Worm (Caenorhabditis elegans): ENCODE data around the gene Y77E11A.16.

The Y77E11A.16 gene

DNA sequence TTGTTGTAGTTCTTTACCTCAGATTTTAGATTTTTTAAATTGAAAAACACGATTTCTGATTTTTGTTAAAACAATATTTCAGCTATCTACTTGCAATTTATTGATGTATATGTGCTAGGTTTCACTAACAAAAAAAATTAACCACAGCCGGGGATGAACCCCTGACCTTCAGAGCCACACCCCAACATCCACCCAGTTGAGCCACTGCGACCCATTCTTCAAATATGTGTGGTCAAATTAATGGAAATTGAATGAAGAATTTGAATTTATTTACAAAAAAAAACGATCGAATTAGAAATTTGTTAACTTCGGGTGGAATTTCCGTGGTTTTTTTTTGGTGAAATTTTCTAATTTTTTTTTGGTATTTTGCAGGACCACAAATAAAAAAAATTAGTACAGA, 6.6 kb upstream of the Y77E11A.16 start:
- peak; percentile 57 for TF ChIP-seq tbp1 (GFP tag; optimal IDR thresholded peaks at IDR 0.05)
- TF ChIP-seq chd-7 (tag; optimal IDR thresholded peaks at IDR 0.05), result no peak
- peak; percentile 19 for TF ChIP-seq B0261.1 (tag; optimal IDR thresholded peaks at IDR 0.05)
- peak; percentile 13 for TF ChIP-seq rpc-1 (optimal IDR thresholded peaks at IDR 0.05)
- TF ChIP-seq rpc-1 (tag; optimal IDR thresholded peaks at IDR 0.05), result peak; percentile 54
- no peak for TF ChIP-seq cebp-2 (GFP tag; IDR thresholded peaks at IDR 0.05)
- no peak for TF ChIP-seq attf-5 (GFP tag; optimal IDR thresholded peaks at IDR 0.05)
- no peak for TF ChIP-seq rcor-1 (GFP tag; IDR thresholded peaks at IDR 0.05)

DNA sequence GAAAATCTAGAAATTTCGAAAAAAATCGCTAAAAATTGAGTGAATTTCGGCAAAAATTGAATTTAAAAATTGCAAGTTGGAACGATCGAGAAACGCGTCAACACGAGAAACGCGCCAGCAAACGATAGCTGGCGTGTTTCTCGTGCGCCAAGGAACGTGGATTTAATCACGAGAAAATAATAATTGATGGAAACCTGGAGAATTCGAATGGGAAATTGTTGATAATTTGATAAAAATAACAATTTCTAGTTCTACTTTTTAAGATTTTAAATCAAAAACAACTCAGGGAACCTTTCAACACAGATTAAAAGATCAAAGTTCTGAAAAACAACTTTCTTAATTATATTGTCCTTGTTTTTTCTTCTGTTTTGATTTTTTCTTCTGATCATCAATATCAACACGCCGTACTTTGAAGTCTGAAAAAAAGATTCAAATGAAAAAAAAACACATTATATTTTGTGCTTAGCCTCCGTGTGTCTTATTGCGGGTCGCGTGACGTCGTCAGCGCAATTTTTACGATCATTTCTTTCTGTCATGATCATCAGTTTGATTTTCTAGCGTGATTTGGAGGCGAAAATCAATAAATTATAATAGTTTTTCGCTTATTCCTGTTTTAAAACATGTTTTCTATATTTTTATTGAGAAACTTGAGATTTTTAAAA, 10.9 kb downstream of the Y77E11A.16 start, which contains the start of gene npp-20:
Gene npp-20, minus strand, starts transcription at position 6 of the 662 bp plus-strand sequence.
- no peak for TF ChIP-seq cebp-1 (GFP tag; IDR thresholded peaks at IDR 0.05)
- TF ChIP-seq cebp-1 (tag; optimal IDR thresholded peaks at IDR 0.05), result peak; percentile 52
- TF ChIP-seq K12H6.12 (tag; optimal IDR thresholded peaks at IDR 0.05), result no peak
- no peak for TF ChIP-seq bed-1 (GFP tag; IDR thresholded peaks at IDR 0.05)
- TF ChIP-seq cebp-2 (GFP tag; IDR thresholded peaks at IDR 0.05), result no peak
- TF ChIP-seq snpc-1.3 (tag; optimal IDR thresholded peaks at IDR 0.05; ENCODE audit: insufficient read depth), result no peak
- TF ChIP-seq K11D2.4 (GFP tag; IDR thresholded peaks at IDR 0.05), result no peak
- no peak for TF ChIP-seq ama-1 (optimal IDR thresholded peaks at IDR 0.05)
- TF ChIP-seq ama-1 (GFP tag; optimal IDR thresholded peaks at IDR 0.05), result no peak
- no peak for TF ChIP-seq ceh-79 (tag; optimal IDR thresholded peaks at IDR 0.05)
- no peak for TF ChIP-seq tbp1 (GFP tag; optimal IDR thresholded peaks at IDR 0.05)
- peak; percentile 65 for TF ChIP-seq madf-6 (GFP tag; IDR thresholded peaks at IDR 0.05)
- TF ChIP-seq pha-4 (tag; optimal IDR thresholded peaks at IDR 0.05), result no peak
- no peak for TF ChIP-seq sptf-2 (GFP tag; optimal IDR thresholded peaks at IDR 0.05)
- TF ChIP-seq atf-7 (tag; optimal IDR thresholded peaks at IDR 0.05), result no peak
- no peak for TF ChIP-seq ztf-6 (GFP tag; IDR thresholded peaks at IDR 0.05)
- no peak for TF ChIP-seq chd-7 (tag; optimal IDR thresholded peaks at IDR 0.05)
- no peak for TF ChIP-seq zim-3 (tag; optimal IDR thresholded peaks at IDR 0.05)
- TF ChIP-seq mel-28 (tag; optimal IDR thresholded peaks at IDR 0.05; ENCODE audit: borderline replicate concordance), result no peak
- TF ChIP-seq attf-3 (GFP tag; conservative IDR thresholded peaks at IDR 0.05), result no peak
- peak; percentile 16; the same call in 1 of the 2 replicates for TF ChIP-seq madf-8 (GFP tag; conservative IDR thresholded peaks at IDR 0.05)
- no peak for TF ChIP-seq snpc-4 (GFP tag; optimal IDR thresholded peaks at IDR 0.05)
- peak in 3 of 4 experiments; percentile 19 to 44 (median 34) for TF ChIP-seq snpc-4 (tag; optimal IDR thresholded peaks at IDR 0.05)
- TF ChIP-seq madf-3 (GFP tag; IDR thresholded peaks at IDR 0.05), result no peak
- no peak for TF ChIP-seq attf-6 (GFP tag; IDR thresholded peaks at IDR 0.05)
- no peak for TF ChIP-seq F55B11.4 (tag; optimal IDR thresholded peaks at IDR 0.05; ENCODE audit: borderline replicate concordance, insufficient read depth)
- peak; percentile 8 to 15 for TF ChIP-seq let-607 (tag; optimal IDR thresholded peaks at IDR 0.05)
- TF ChIP-seq tlf-1 (GFP tag; optimal IDR thresholded peaks at IDR 0.05), result no peak
- no peak for TF ChIP-seq athp-1 (tag; optimal IDR thresholded peaks at IDR 0.05)
- peak; percentile 60 for TF ChIP-seq xnd-1 (tag; optimal IDR thresholded peaks at IDR 0.05)
- no peak for TF ChIP-seq Y56A3A.18 (GFP tag; IDR thresholded peaks at IDR 0.05)
- TF ChIP-seq nhr-27 (tag; optimal IDR thresholded peaks at IDR 0.05), result no peak
- TF ChIP-seq nhr-90 (tag; optimal IDR thresholded peaks at IDR 0.05), result no peak
- peak; percentile 59; the same call in 1 of the 2 replicates for TF ChIP-seq nfyb-1 (GFP tag; IDR thresholded peaks at IDR 0.05)
- TF ChIP-seq C06A6.2 (GFP tag; conservative IDR thresholded peaks at IDR 0.05), result no peak
- no peak for TF ChIP-seq B0261.1 (tag; optimal IDR thresholded peaks at IDR 0.05)
- peak; percentile 48; the same call in 1 of the 2 replicates for TF ChIP-seq pbrm-1 (GFP tag; IDR thresholded peaks at IDR 0.05)
- TF ChIP-seq rcor-1 (GFP tag; IDR thresholded peaks at IDR 0.05), result peak; percentile 50; the same call in 1 of the 2 replicates
- TF ChIP-seq dpff-1 (tag; optimal IDR thresholded peaks at IDR 0.05), result no peak
- TF ChIP-seq lsl-1 (GFP tag; optimal IDR thresholded peaks at IDR 0.05), result peak; percentile 29
- no peak for TF ChIP-seq akir-1 (GFP tag; optimal IDR thresholded peaks at IDR 0.05)
- TF ChIP-seq unc-62 (GFP tag; optimal IDR thresholded peaks at IDR 0.05), result no peak
- TF ChIP-seq F37B4.10 (GFP tag; IDR thresholded peaks at IDR 0.05), result no peak
- TF ChIP-seq ztf-3 (GFP tag; optimal IDR thresholded peaks at IDR 0.05), result no peak
